Fruit fly (Drosophila melanogaster): ENCODE results near the gene Fpgs2.
A peak's percentile ranks its signal among the peaks of the same experiment; 100 is the strongest.

Fpgs2 gene

DNA sequence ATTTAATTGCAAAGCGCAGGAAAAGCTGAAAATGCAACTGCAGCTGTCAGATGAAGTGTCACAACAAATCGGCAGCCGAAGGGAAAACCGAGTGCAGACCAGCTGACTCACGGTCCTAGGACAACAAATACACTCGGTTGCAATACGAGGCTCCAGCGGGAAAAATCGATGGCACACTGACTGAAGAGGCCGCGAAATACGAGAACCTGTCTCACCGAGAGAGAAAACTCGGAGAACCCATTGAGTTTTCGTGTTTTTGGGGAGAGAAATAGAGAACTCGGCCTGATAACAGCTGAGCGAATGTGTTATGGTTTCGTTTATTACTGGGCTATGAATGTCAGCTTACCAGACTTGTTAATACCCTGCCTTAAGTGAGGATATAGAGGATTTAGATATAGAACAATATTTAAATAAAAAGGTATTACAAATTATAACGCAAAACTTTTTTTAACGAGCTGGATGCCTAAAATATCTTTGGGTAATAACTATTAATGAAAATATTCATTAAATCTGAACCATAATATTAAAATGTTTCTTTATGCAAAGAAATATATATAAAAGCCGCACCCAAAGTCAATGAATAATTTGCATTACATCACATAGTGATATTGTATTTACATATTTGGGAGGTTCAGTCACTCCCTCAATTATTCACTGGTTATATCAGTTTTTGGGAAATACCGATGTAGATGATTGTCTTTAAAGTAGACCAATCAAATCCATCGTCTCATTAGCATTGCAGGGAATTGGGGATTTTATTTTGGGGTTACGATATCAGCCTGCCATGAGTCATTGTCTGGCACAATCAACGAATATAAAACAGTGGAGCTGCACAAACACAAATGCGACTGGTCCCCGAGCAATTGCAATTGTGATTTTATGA is 17.9 kb downstream of the Fpgs2 start (continued):
- TF ChIP-seq CG3065 (GFP tag; optimal IDR thresholded peaks at IDR 0.05): no peak
- TF ChIP-seq fru (optimal IDR thresholded peaks at IDR 0.05): no peak
- TF ChIP-seq kni (GFP tag; optimal IDR thresholded peaks at IDR 0.05): no peak
- no peak for TF ChIP-seq MESR4 (GFP tag; optimal IDR thresholded peaks at IDR 0.05)
- TF ChIP-seq hb (GFP tag; IDR thresholded peaks at IDR 0.05; ENCODE audit: partially characterized antibody): no peak
- no peak for TF ChIP-seq Xrp1 (GFP tag; IDR thresholded peaks at IDR 0.05)
- TF ChIP-seq CG12236 (GFP tag; optimal IDR thresholded peaks at IDR 0.05): no peak
- TF ChIP-seq lbe (GFP tag; optimal IDR thresholded peaks at IDR 0.05): no peak
- no peak for TF ChIP-seq chif (GFP tag; optimal IDR thresholded peaks at IDR 0.05)
- TF ChIP-seq ap (GFP tag; IDR thresholded peaks at IDR 0.05): no peak
- TF ChIP-seq seq (GFP tag; IDR thresholded peaks at IDR 0.05): no peak
- no peak for TF ChIP-seq CG15073 (GFP tag; optimal IDR thresholded peaks at IDR 0.05)
- no peak for TF ChIP-seq CG10654 (GFP tag; optimal IDR thresholded peaks at IDR 0.05)
- no peak for TF ChIP-seq CG11456 (GFP tag; IDR thresholded peaks at IDR 0.05)
- no peak for TF ChIP-seq ab (GFP tag; optimal IDR thresholded peaks at IDR 0.05)
- no peak for TF ChIP-seq CG6813 (GFP tag; optimal IDR thresholded peaks at IDR 0.05)
- peak; percentile 45; the same call in 1 of the 3 replicates for TF ChIP-seq ci (GFP tag; IDR thresholded peaks at IDR 0.05)
- no peak for TF ChIP-seq grn (GFP tag; optimal IDR thresholded peaks at IDR 0.05)
- no peak for TF ChIP-seq CG11695 (GFP tag; IDR thresholded peaks at IDR 0.05)
- TF ChIP-seq Six4 (GFP tag; optimal IDR thresholded peaks at IDR 0.05): no peak
- TF ChIP-seq pros (GFP tag; optimal IDR thresholded peaks at IDR 0.05): no peak
- no peak for TF ChIP-seq hth (optimal IDR thresholded peaks at IDR 0.05)
- TF ChIP-seq chm (GFP tag; IDR thresholded peaks at IDR 0.05): 0 out of 2 replicates have a peak, but pooled peaks have one; percentile 43
- TF ChIP-seq CG2129 (GFP tag; IDR thresholded peaks at IDR 0.05; ENCODE audit: partially characterized antibody): no peak
- peak; percentile 35 for TF ChIP-seq CG7839 (tag; optimal IDR thresholded peaks at IDR 0.05)
- TF ChIP-seq slp2 (GFP tag; optimal IDR thresholded peaks at IDR 0.05): no peak
- no peak for TF ChIP-seq Nf-YC (tag; optimal IDR thresholded peaks at IDR 0.05)
- peak; percentile 9 for TF ChIP-seq tio (GFP tag; optimal IDR thresholded peaks at IDR 0.05)
- no peak for TF ChIP-seq Hand (GFP tag; optimal IDR thresholded peaks at IDR 0.05)
- no peak for TF ChIP-seq ERR (GFP tag; optimal IDR thresholded peaks at IDR 0.05)
- no peak for TF ChIP-seq btn (GFP tag; optimal IDR thresholded peaks at IDR 0.05)
- TF ChIP-seq Poxn (GFP tag; IDR thresholded peaks at IDR 0.05): no peak
- TF ChIP-seq emc (GFP tag; optimal IDR thresholded peaks at IDR 0.05): no peak
- TF ChIP-seq CG12104 (GFP tag; optimal IDR thresholded peaks at IDR 0.05): no peak
- TF ChIP-seq CG2678 (tag; optimal IDR thresholded peaks at IDR 0.05): peak; percentile 36
- no peak for TF ChIP-seq CG7745 (tag; optimal IDR thresholded peaks at IDR 0.05)
- no peak for TF ChIP-seq CG31388 (GFP tag; optimal IDR thresholded peaks at IDR 0.05)
- no peak for TF ChIP-seq D (optimal IDR thresholded peaks at IDR 0.05)
- TF ChIP-seq D (GFP tag; optimal IDR thresholded peaks at IDR 0.05): no peak
- no peak for TF ChIP-seq CG34376 (GFP tag; optimal IDR thresholded peaks at IDR 0.05)
- TF ChIP-seq CG1529 (GFP tag; optimal IDR thresholded peaks at IDR 0.05): no peak
- TF ChIP-seq CrebB (tag; optimal IDR thresholded peaks at IDR 0.05): no peak
- TF ChIP-seq CG11504 (tag; optimal IDR thresholded peaks at IDR 0.05): peak; percentile 38
- TF ChIP-seq Oli (tag; optimal IDR thresholded peaks at IDR 0.05): peak; percentile 26
- TF ChIP-seq zfh2 (GFP tag; optimal IDR thresholded peaks at IDR 0.05): no peak
- TF ChIP-seq Xbp1 (GFP tag; optimal IDR thresholded peaks at IDR 0.05): no peak
- no peak for TF ChIP-seq Blimp-1 (GFP tag; optimal IDR thresholded peaks at IDR 0.05)
- TF ChIP-seq caup (GFP tag; optimal IDR thresholded peaks at IDR 0.05; ENCODE audit: severe bottlenecking): no peak
- peak; percentile 87 for TF ChIP-seq CG10274 (GFP tag; optimal IDR thresholded peaks at IDR 0.05)
- TF ChIP-seq tin (GFP tag; optimal IDR thresholded peaks at IDR 0.05): no peak

Measured in whole organism, embryonic.